Fruit fly (Drosophila melanogaster): ENCODE data around the gene Nplp3.

DNA sequence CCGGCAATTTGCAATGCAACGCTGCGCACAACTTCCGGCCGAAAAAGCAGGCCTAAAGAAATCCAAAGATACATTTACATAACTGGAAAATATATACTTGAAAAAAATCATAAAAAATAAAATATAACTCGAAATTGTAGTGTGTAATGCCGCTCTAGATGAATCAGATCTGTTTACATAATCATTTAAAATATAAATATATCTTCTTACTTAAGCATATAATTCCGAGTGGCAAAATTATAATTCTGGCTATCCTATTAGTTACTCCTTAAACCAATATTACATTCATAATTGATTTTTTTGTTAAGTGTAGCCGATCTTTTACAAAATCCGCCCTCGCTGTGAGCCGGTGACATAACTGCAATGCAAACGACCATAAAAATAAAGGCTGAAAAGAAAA, 21.6 kb downstream of the Nplp3 start:
- TF ChIP-seq CG32121 (GFP tag; IDR thresholded peaks at IDR 0.05) (no peak), CG17806 (tag; optimal IDR thresholded peaks at IDR 0.05) (no peak)

Data from whole organism, pupa.